ENCODE assay signal across 1 fruit fly cellular context in genomic region chr3L:18114038-18114926, dm6.
TF ChIP-seq lines count a peak whose summit lies in the region.

No protein-coding gene starts in this region.

TF ChIP-seq in whole organism, embryonic, 481 proteins besides CTCF, POLR2A, EP300 and RAD21 (continued from another document and continues in another):
- TF ChIP-seq CG13894 (tag; optimal IDR thresholded peaks at IDR 0.05; lab: Kevin White, UChicago) = peak; percentile 87
- TF ChIP-seq CG32767 (GFP tag; IDR thresholded peaks at IDR 0.05; lab: Robert Waterston, UW) = no peak
- no peak for TF ChIP-seq prd (optimal IDR thresholded peaks at IDR 0.05; lab: Kevin White, UChicago)
- TF ChIP-seq prd (GFP tag; IDR thresholded peaks at IDR 0.05; lab: Robert Waterston, UW) = peak; percentile 24; the same call in 1 of the 3 replicates
- TF ChIP-seq CG13287 (GFP tag; IDR thresholded peaks at IDR 0.05; lab: Robert Waterston, UW; ENCODE audit: partially characterized antibody) = no peak; the same call in 1 of the 2 replicates
- no peak; the same call in 1 of the 3 replicates for TF ChIP-seq ci (GFP tag; IDR thresholded peaks at IDR 0.05; lab: Robert Waterston, UW)
- no peak for TF ChIP-seq aop (GFP tag; IDR thresholded peaks at IDR 0.05; lab: Robert Waterston, UW)
- no peak for TF ChIP-seq Chrac-16 (GFP tag; optimal IDR thresholded peaks at IDR 0.05; lab: Kevin White, UChicago)
- TF ChIP-seq CHES-1-like (GFP tag; optimal IDR thresholded peaks at IDR 0.05; lab: Kevin White, UChicago) = no peak
- TF ChIP-seq CG14667 (GFP tag; IDR thresholded peaks at IDR 0.05; lab: Robert Waterston, UW) = 0 out of 2 replicates have a peak, but pooled peaks have one; percentile 6
- TF ChIP-seq ken (GFP tag; IDR thresholded peaks at IDR 0.05; lab: Robert Waterston, UW) = 0 out of 3 replicates have a peak, but pooled peaks have one; percentile 15
- peak; percentile 13 for TF ChIP-seq CG17829 (tag; optimal IDR thresholded peaks at IDR 0.05; lab: Kevin White, UChicago)
- TF ChIP-seq BtbVII (GFP tag; optimal IDR thresholded peaks at IDR 0.05; lab: Kevin White, UChicago) = peak; percentile 8
- TF ChIP-seq CG9797 (GFP tag; optimal IDR thresholded peaks at IDR 0.05; lab: Kevin White, UChicago) = no peak
- TF ChIP-seq jing (GFP tag; optimal IDR thresholded peaks at IDR 0.05; lab: Kevin White, UChicago) = no peak
- no peak for TF ChIP-seq CG3163 (GFP tag; optimal IDR thresholded peaks at IDR 0.05; lab: Kevin White, UChicago)
- no peak for TF ChIP-seq lbe (GFP tag; optimal IDR thresholded peaks at IDR 0.05; lab: Kevin White, UChicago)
- TF ChIP-seq CG16813 (GFP tag; IDR thresholded peaks at IDR 0.05; lab: Robert Waterston, UW; ENCODE audit: partially characterized antibody) = no peak
- no peak for TF ChIP-seq CG15073 (GFP tag; optimal IDR thresholded peaks at IDR 0.05; lab: Kevin White, UChicago)
- no peak for TF ChIP-seq pros (GFP tag; optimal IDR thresholded peaks at IDR 0.05; lab: Kevin White, UChicago)
- TF ChIP-seq oc (tag; optimal IDR thresholded peaks at IDR 0.05; lab: Kevin White, UChicago) = no peak
- peak; percentile 49 for TF ChIP-seq HHEX (GFP tag; optimal IDR thresholded peaks at IDR 0.05; lab: Kevin White, UChicago)
- TF ChIP-seq Aef1 (GFP tag; IDR thresholded peaks at IDR 0.05; lab: Robert Waterston, UW) = no peak
- TF ChIP-seq cato (GFP tag; optimal IDR thresholded peaks at IDR 0.05; lab: Kevin White, UChicago; ENCODE audit: borderline replicate concordance) = no peak
- TF ChIP-seq tin (GFP tag; optimal IDR thresholded peaks at IDR 0.05; lab: Kevin White, UChicago) = peak; percentile 24
- TF ChIP-seq CG12744 (GFP tag; optimal IDR thresholded peaks at IDR 0.05; lab: Kevin White, UChicago) = peak; percentile 3
- no peak for TF ChIP-seq psq (GFP tag; optimal IDR thresholded peaks at IDR 0.05; lab: Kevin White, UChicago)
- peak in 1 of 2 experiments; percentile 2 for TF ChIP-seq Trl (optimal IDR thresholded peaks at IDR 0.05; lab: Kevin White, UChicago)
- TF ChIP-seq Trl (GFP tag; optimal IDR thresholded peaks at IDR 0.05; lab: Kevin White, UChicago) = peak; percentile 54
- TF ChIP-seq Mes4 (GFP tag; optimal IDR thresholded peaks at IDR 0.05; lab: Kevin White, UChicago) = peak; percentile 44
- TF ChIP-seq ro (GFP tag; IDR thresholded peaks at IDR 0.05; lab: Robert Waterston, UW) = no peak
- no peak for TF ChIP-seq sna (GFP tag; IDR thresholded peaks at IDR 0.05; lab: Robert Waterston, UW; ENCODE audit: partially characterized antibody)
- TF ChIP-seq gsb (GFP tag; IDR thresholded peaks at IDR 0.05; lab: Robert Waterston, UW) = no peak
- TF ChIP-seq CG7987 (GFP tag; optimal IDR thresholded peaks at IDR 0.05; lab: Kevin White, UChicago) = no peak
- no peak for TF ChIP-seq mld (GFP tag; IDR thresholded peaks at IDR 0.05; lab: Robert Waterston, UW; ENCODE audit: partially characterized antibody)
- TF ChIP-seq gem (tag; optimal IDR thresholded peaks at IDR 0.05; lab: Kevin White, UChicago) = peak; percentile 77
- TF ChIP-seq Mrtf (GFP tag; IDR thresholded peaks at IDR 0.05; lab: Robert Waterston, UW) = peak; percentile 7; the same call in 1 of the 3 replicates
- TF ChIP-seq Tbp (GFP tag; optimal IDR thresholded peaks at IDR 0.05; lab: Kevin White, UChicago) = no peak
- no peak for TF ChIP-seq CG11696 (GFP tag; IDR thresholded peaks at IDR 0.05; lab: Robert Waterston, UW)
- no peak for TF ChIP-seq CG3726 (GFP tag; IDR thresholded peaks at IDR 0.05; lab: Robert Waterston, UW)
- TF ChIP-seq CG9727 (GFP tag; optimal IDR thresholded peaks at IDR 0.05; lab: Kevin White, UChicago) = no peak
- TF ChIP-seq wdn (GFP tag; IDR thresholded peaks at IDR 0.05; lab: Robert Waterston, UW) = no peak
- TF ChIP-seq unpg (GFP tag; optimal IDR thresholded peaks at IDR 0.05; lab: Kevin White, UChicago) = peak; percentile 40
- no peak for TF ChIP-seq Bteb2 (GFP tag; optimal IDR thresholded peaks at IDR 0.05; lab: Kevin White, UChicago)
- TF ChIP-seq gcm2 (GFP tag; optimal IDR thresholded peaks at IDR 0.05; lab: Kevin White, UChicago) = no peak
- TF ChIP-seq CG12391 (tag; optimal IDR thresholded peaks at IDR 0.05; lab: Kevin White, UChicago) = peak; percentile 63
- peak; percentile 25 for TF ChIP-seq salm (tag; optimal IDR thresholded peaks at IDR 0.05; lab: Kevin White, UChicago)
- TF ChIP-seq D19B (GFP tag; optimal IDR thresholded peaks at IDR 0.05; lab: Kevin White, UChicago) = no peak
- TF ChIP-seq CG12219 (GFP tag; optimal IDR thresholded peaks at IDR 0.05; lab: Kevin White, UChicago) = peak; percentile 49
- peak; percentile 35 for TF ChIP-seq CG5245 (GFP tag; optimal IDR thresholded peaks at IDR 0.05; lab: Kevin White, UChicago)
- TF ChIP-seq CG7372 (GFP tag; IDR thresholded peaks at IDR 0.05; lab: Robert Waterston, UW) = no peak; the same call in 1 of the 2 replicates
- TF ChIP-seq CG2199 (GFP tag; IDR thresholded peaks at IDR 0.05; lab: Robert Waterston, UW) = peak; percentile 83; the same call in 2 of the 3 replicates
- TF ChIP-seq C15 (GFP tag; IDR thresholded peaks at IDR 0.05; lab: Robert Waterston, UW) = 0 out of 3 replicates have a peak, but pooled peaks have one; percentile 33
- TF ChIP-seq Hr39 (optimal IDR thresholded peaks at IDR 0.05; lab: Kevin White, UChicago) = no peak
- peak; percentile 33 for TF ChIP-seq CG2712 (tag; optimal IDR thresholded peaks at IDR 0.05; lab: Kevin White, UChicago)
- TF ChIP-seq pho (GFP tag; optimal IDR thresholded peaks at IDR 0.05; lab: Kevin White, UChicago) = no peak
- peak; percentile 37 for TF ChIP-seq Asciz (GFP tag; optimal IDR thresholded peaks at IDR 0.05; lab: Kevin White, UChicago)
- peak; percentile 15; the same call in 1 of the 3 replicates for TF ChIP-seq CG14050 (GFP tag; IDR thresholded peaks at IDR 0.05; lab: Robert Waterston, UW)
- no peak for TF ChIP-seq Dref (GFP tag; IDR thresholded peaks at IDR 0.05; lab: Robert Waterston, UW)
- no peak for TF ChIP-seq CG14441 (GFP tag; IDR thresholded peaks at IDR 0.05; lab: Robert Waterston, UW)
- no peak for TF ChIP-seq gt (GFP tag; IDR thresholded peaks at IDR 0.05; lab: Robert Waterston, UW)
- TF ChIP-seq dan (GFP tag; IDR thresholded peaks at IDR 0.05; lab: Robert Waterston, UW) = no peak
- TF ChIP-seq ttk (GFP tag; IDR thresholded peaks at IDR 0.05; lab: Robert Waterston, UW) = peak; percentile 55; the same call in 1 of the 2 replicates
- no peak for TF ChIP-seq CG30020 (tag; optimal IDR thresholded peaks at IDR 0.05; lab: Kevin White, UChicago)
- peak; percentile 6 for TF ChIP-seq CG4328 (GFP tag; optimal IDR thresholded peaks at IDR 0.05; lab: Kevin White, UChicago)
- peak; percentile 50 for TF ChIP-seq Ssrp (tag; optimal IDR thresholded peaks at IDR 0.05; lab: Kevin White, UChicago)
- no peak for TF ChIP-seq CG8388 (GFP tag; optimal IDR thresholded peaks at IDR 0.05; lab: Kevin White, UChicago)
- TF ChIP-seq chn (GFP tag; optimal IDR thresholded peaks at IDR 0.05; lab: Kevin White, UChicago) = no peak
- TF ChIP-seq odd (GFP tag; optimal IDR thresholded peaks at IDR 0.05; lab: Kevin White, UChicago) = no peak
- TF ChIP-seq pum (GFP tag; optimal IDR thresholded peaks at IDR 0.05; lab: Kevin White, UChicago) = no peak
- TF ChIP-seq B-H1 (GFP tag; IDR thresholded peaks at IDR 0.05; lab: Robert Waterston, UW) = no peak
- TF ChIP-seq CG9876 (GFP tag; optimal IDR thresholded peaks at IDR 0.05; lab: Kevin White, UChicago) = no peak
- TF ChIP-seq kay (GFP tag; optimal IDR thresholded peaks at IDR 0.05; lab: Kevin White, UChicago) = no peak
- TF ChIP-seq Nf-YB (GFP tag; optimal IDR thresholded peaks at IDR 0.05; lab: Kevin White, UChicago) = peak; percentile 15
- TF ChIP-seq CG7556 (GFP tag; optimal IDR thresholded peaks at IDR 0.05; lab: Kevin White, UChicago) = peak; percentile 66
- TF ChIP-seq CG15601 (tag; optimal IDR thresholded peaks at IDR 0.05; lab: Kevin White, UChicago) = no peak
- TF ChIP-seq CG11398 (GFP tag; optimal IDR thresholded peaks at IDR 0.05; lab: Kevin White, UChicago) = no peak
- no peak for TF ChIP-seq CG32772 (GFP tag; IDR thresholded peaks at IDR 0.05; lab: Robert Waterston, UW)
- TF ChIP-seq Neu2 (GFP tag; optimal IDR thresholded peaks at IDR 0.05; lab: Kevin White, UChicago; ENCODE audit: borderline replicate concordance) = no peak
- peak; percentile 59 for TF ChIP-seq pb (GFP tag; optimal IDR thresholded peaks at IDR 0.05; lab: Kevin White, UChicago)
- TF ChIP-seq exex (tag; optimal IDR thresholded peaks at IDR 0.05; lab: Kevin White, UChicago) = peak; percentile 18
- TF ChIP-seq sd (tag; optimal IDR thresholded peaks at IDR 0.05; lab: Kevin White, UChicago) = peak; percentile 52
- no peak for TF ChIP-seq CG12299 (tag; optimal IDR thresholded peaks at IDR 0.05; lab: Kevin White, UChicago)
- peak; percentile 40; the same call in 1 of the 3 replicates for TF ChIP-seq CG11695 (GFP tag; IDR thresholded peaks at IDR 0.05; lab: Robert Waterston, UW)
- TF ChIP-seq dmrt11E (tag; optimal IDR thresholded peaks at IDR 0.05; lab: Kevin White, UChicago) = no peak
- TF ChIP-seq CG14860 (GFP tag; IDR thresholded peaks at IDR 0.05; lab: Robert Waterston, UW; ENCODE audit: partially characterized antibody) = no peak
- TF ChIP-seq chif (GFP tag; optimal IDR thresholded peaks at IDR 0.05; lab: Kevin White, UChicago) = peak in 1 of 2 experiments; percentile 27
- TF ChIP-seq grn (GFP tag; optimal IDR thresholded peaks at IDR 0.05; lab: Kevin White, UChicago) = peak; percentile 73
- peak; percentile 28 for TF ChIP-seq Dek (tag; optimal IDR thresholded peaks at IDR 0.05; lab: Kevin White, UChicago)
- no peak for TF ChIP-seq Gug (GFP tag; IDR thresholded peaks at IDR 0.05; lab: Robert Waterston, UW)
- TF ChIP-seq CG10462 (GFP tag; optimal IDR thresholded peaks at IDR 0.05; lab: Kevin White, UChicago) = peak; percentile 0
- peak; percentile 34; the same call in 1 of the 2 replicates for TF ChIP-seq Xrp1 (GFP tag; IDR thresholded peaks at IDR 0.05; lab: Robert Waterston, UW)
- no peak for TF ChIP-seq zfh2 (GFP tag; optimal IDR thresholded peaks at IDR 0.05; lab: Kevin White, UChicago)
- TF ChIP-seq pzg (GFP tag; optimal IDR thresholded peaks at IDR 0.05; lab: Kevin White, UChicago) = peak; percentile 5
- no peak for TF ChIP-seq nerfin-2 (GFP tag; IDR thresholded peaks at IDR 0.05; lab: Robert Waterston, UW; ENCODE audit: partially characterized antibody)
- TF ChIP-seq btn (GFP tag; optimal IDR thresholded peaks at IDR 0.05; lab: Kevin White, UChicago) = peak; percentile 64
- TF ChIP-seq cwo (GFP tag; optimal IDR thresholded peaks at IDR 0.05; lab: Kevin White, UChicago) = no peak
- peak; percentile 9 for TF ChIP-seq Myb (GFP tag; optimal IDR thresholded peaks at IDR 0.05; lab: Kevin White, UChicago)
- TF ChIP-seq CG4404 (GFP tag; IDR thresholded peaks at IDR 0.05; lab: Robert Waterston, UW) = no peak
- 0 out of 3 replicates have a peak, but pooled peaks have one; percentile 21 for TF ChIP-seq Opbp (GFP tag; IDR thresholded peaks at IDR 0.05; lab: Robert Waterston, UW; ENCODE audit: partially characterized antibody)
- no peak for TF ChIP-seq Usf (GFP tag; optimal IDR thresholded peaks at IDR 0.05; lab: Kevin White, UChicago)
- no peak for TF ChIP-seq Spps (tag; optimal IDR thresholded peaks at IDR 0.05; lab: Kevin White, UChicago)
- peak; percentile 45; the same call in 1 of the 3 replicates for TF ChIP-seq zfh1 (GFP tag; IDR thresholded peaks at IDR 0.05; lab: Robert Waterston, UW)
- TF ChIP-seq CG7357 (GFP tag; IDR thresholded peaks at IDR 0.05; lab: Robert Waterston, UW) = no peak
- no peak for TF ChIP-seq ham (GFP tag; IDR thresholded peaks at IDR 0.05; lab: Robert Waterston, UW)
- TF ChIP-seq CG2202 (tag; optimal IDR thresholded peaks at IDR 0.05; lab: Kevin White, UChicago) = no peak
- peak; percentile 10 for TF ChIP-seq CG13624 (GFP tag; optimal IDR thresholded peaks at IDR 0.05; lab: Kevin White, UChicago)
- TF ChIP-seq CG10267 (tag; optimal IDR thresholded peaks at IDR 0.05; lab: Kevin White, UChicago) = peak; percentile 19
- TF ChIP-seq ac (GFP tag; optimal IDR thresholded peaks at IDR 0.05; lab: Kevin White, UChicago) = no peak
- peak in 1 of 2 experiments; percentile 36 for TF ChIP-seq bsh (GFP tag; optimal IDR thresholded peaks at IDR 0.05; lab: Kevin White, UChicago)
- TF ChIP-seq vvl (GFP tag; IDR thresholded peaks at IDR 0.05; lab: Robert Waterston, UW) = no peak; the same call in none of the 2 replicates
- TF ChIP-seq CG18764 (GFP tag; optimal IDR thresholded peaks at IDR 0.05; lab: Kevin White, UChicago) = no peak
- peak; percentile 61 for TF ChIP-seq phol (tag; optimal IDR thresholded peaks at IDR 0.05; lab: Kevin White, UChicago)
- TF ChIP-seq CG10565 (GFP tag; optimal IDR thresholded peaks at IDR 0.05; lab: Kevin White, UChicago) = no peak
- no peak for TF ChIP-seq CG9932 (GFP tag; IDR thresholded peaks at IDR 0.05; lab: Robert Waterston, UW)
- no peak for TF ChIP-seq ATbp (GFP tag; optimal IDR thresholded peaks at IDR 0.05; lab: Kevin White, UChicago)
- TF ChIP-seq cas (GFP tag; IDR thresholded peaks at IDR 0.05; lab: Robert Waterston, UW) = no peak
- peak; percentile 69 for TF ChIP-seq CG11247 (GFP tag; IDR thresholded peaks at IDR 0.05; lab: Robert Waterston, UW)
- peak; percentile 61 for TF ChIP-seq tap (tag; optimal IDR thresholded peaks at IDR 0.05; lab: Kevin White, UChicago)
- peak; percentile 31 for TF ChIP-seq HmgZ (tag; optimal IDR thresholded peaks at IDR 0.05; lab: Kevin White, UChicago)
- no peak for TF ChIP-seq CG8765 (GFP tag; IDR thresholded peaks at IDR 0.05; lab: Robert Waterston, UW)
- peak; percentile 52 for TF ChIP-seq H2.0 (GFP tag; IDR thresholded peaks at IDR 0.05; lab: Robert Waterston, UW)
- peak; percentile 41; the same call in 1 of the 2 replicates for TF ChIP-seq toy (GFP tag; IDR thresholded peaks at IDR 0.05; lab: Robert Waterston, UW)
- no peak for TF ChIP-seq Nf-YC (tag; optimal IDR thresholded peaks at IDR 0.05; lab: Kevin White, UChicago)
- TF ChIP-seq sob (GFP tag; IDR thresholded peaks at IDR 0.05; lab: Robert Waterston, UW) = no peak
- no peak for TF ChIP-seq CG8478 (optimal IDR thresholded peaks at IDR 0.05; lab: Kevin White, UChicago)
- peak; percentile 24 to 84 for TF ChIP-seq Pdp1 (GFP tag; optimal IDR thresholded peaks at IDR 0.05; lab: Kevin White, UChicago)
- TF ChIP-seq sim (GFP tag; IDR thresholded peaks at IDR 0.05; lab: Robert Waterston, UW) = no peak
- TF ChIP-seq CG17328 (GFP tag; IDR thresholded peaks at IDR 0.05; lab: Robert Waterston, UW) = peak; percentile 26; the same call in 1 of the 2 replicates
- TF ChIP-seq CG11504 (tag; optimal IDR thresholded peaks at IDR 0.05; lab: Kevin White, UChicago) = peak; percentile 73
- TF ChIP-seq CG1024 (GFP tag; IDR thresholded peaks at IDR 0.05; lab: Robert Waterston, UW) = no peak
- TF ChIP-seq cad (GFP tag; optimal IDR thresholded peaks at IDR 0.05; lab: Kevin White, UChicago) = no peak
